Fruit fly (Drosophila melanogaster) whole organism, pupa: ENCODE measurements around the gene CG6271.

Experiments used
- CG10348 ChIP-seq: fragments of 200-800 bp; sonication (Bioruptor generic); IDR thresholded peaks from 2 replicates; pipeline ENCODE4 v1.3.6; 2022; ENCODE audit warnings: missing biosample characterization, missing genetic modification characterization
- CG12605 ChIP-seq: fragments of 200-800 bp; sonication (Bioruptor generic); IDR thresholded peaks from 2 replicates; pipeline ENCODE4 v1.3.6; 2022; ENCODE audit warnings: missing biosample characterization, missing genetic modification characterization
- CG13204 ChIP-seq: fragments of 200-800 bp; sonication (Bioruptor generic); optimal IDR thresholded peaks from 2 replicates; lab custom pipeline; 2018; ENCODE audit warnings: missing biosample characterization, mild to moderate bottlenecking, missing genetic modification characterization, moderate library complexity
- CG14655 ChIP-seq: fragments of 200-800 bp; sonication (Bioruptor generic); optimal IDR thresholded peaks from 3 replicates; lab custom pipeline; 2017; ENCODE audit warnings: mild to moderate bottlenecking, missing biosample characterization, missing genetic modification reagents, missing genetic modification characterization
- CG15710 ChIP-seq: fragments of 200-800 bp; sonication (Bioruptor generic); optimal IDR thresholded peaks from 2 replicates; lab custom pipeline; 2018; ENCODE audit warnings: missing biosample characterization, mild to moderate bottlenecking, missing genetic modification characterization, moderate library complexity
- CG17806 ChIP-seq: fragments of 200-800 bp; sonication (Bioruptor generic); optimal IDR thresholded peaks from 2 replicates; lab custom pipeline; 2018; ENCODE audit warnings: missing biosample characterization, mild to moderate bottlenecking, missing genetic modification characterization, moderate library complexity
- CG32121 ChIP-seq: fragments of 200-800 bp; sonication (Bioruptor generic); IDR thresholded peaks from 2 replicates; pipeline ENCODE4 v1.3.6; 2022; ENCODE audit warnings: missing biosample characterization, missing genetic modification characterization
- CG34367 ChIP-seq: fragments of 200-800 bp; sonication (Bioruptor generic); optimal IDR thresholded peaks from 2 replicates; lab custom pipeline; 2018; ENCODE audit warnings: missing biosample characterization, mild to moderate bottlenecking, missing genetic modification characterization
- CG4496 ChIP-seq: fragments of 200-800 bp; sonication (Bioruptor generic); IDR thresholded peaks from 3 replicates; pipeline ENCODE4 v1.3.6; 2022; ENCODE audit warnings: missing biosample characterization, missing genetic modification characterization
- CG8159 ChIP-seq: fragments of 200-800 bp; sonication (Bioruptor generic); optimal IDR thresholded peaks from 3 replicates; lab custom pipeline; 2018; ENCODE audit warnings: missing biosample characterization, mild to moderate bottlenecking, missing genetic modification characterization, moderate library complexity
- CG8301 ChIP-seq: fragments of 200-800 bp; sonication (Bioruptor generic); optimal IDR thresholded peaks from 2 replicates; lab custom pipeline; 2018; ENCODE audit warnings: missing biosample characterization, mild to moderate bottlenecking, missing genetic modification characterization
- CG9948 ChIP-seq: fragments of 200-800 bp; sonication (Bioruptor generic); optimal IDR thresholded peaks from 2 replicates; lab custom pipeline; 2018; ENCODE audit warnings: missing biosample characterization, mild to moderate bottlenecking, missing genetic modification characterization, moderate library complexity
- D1 ChIP-seq: fragments of 200-800 bp; sonication (Bioruptor generic); optimal IDR thresholded peaks from 2 replicates; lab custom pipeline; 2018; ENCODE audit warnings: missing biosample characterization, mild to moderate bottlenecking, missing genetic modification characterization, moderate library complexity
- EcR ChIP-seq: fragments of 200-800 bp; sonication (Bioruptor generic); optimal IDR thresholded peaks from 3 replicates; lab custom pipeline; 2019; ENCODE audit warnings: missing biosample characterization, missing genetic modification characterization, mild to moderate bottlenecking, moderate library complexity, missing genetic modification reagents
- Ets98B ChIP-seq: fragments of 200-800 bp; sonication (Bioruptor generic); IDR thresholded peaks from 2 replicates; pipeline ENCODE4 v1.3.6; 2022; ENCODE audit warnings: missing biosample characterization, missing genetic modification characterization
- Pif1A ChIP-seq: fragments of 200-800 bp; sonication (Bioruptor generic); optimal IDR thresholded peaks from 3 replicates; lab custom pipeline; 2016; ENCODE audit warnings: missing biosample characterization, missing genetic modification characterization
- Pif1B ChIP-seq: fragments of 200-800 bp; sonication (Bioruptor generic); optimal IDR thresholded peaks from 3 replicates; lab custom pipeline; 2016; ENCODE audit warnings: missing biosample characterization, missing genetic modification characterization
- Snoo ChIP-seq: fragments of 200-800 bp; sonication (Bioruptor generic); optimal IDR thresholded peaks from 3 replicates; lab custom pipeline; 2017; ENCODE audit warnings: missing biosample characterization, mild to moderate bottlenecking, missing genetic modification characterization, inconsistent platforms
- fd96Ca ChIP-seq: fragments of 200-800 bp; sonication (Bioruptor generic); IDR thresholded peaks from 3 replicates; pipeline ENCODE4 v1.3.6; 2022; ENCODE audit warnings: missing biosample characterization, missing genetic modification characterization
- gl ChIP-seq: fragments of 200-800 bp; sonication (Bioruptor generic); optimal IDR thresholded peaks from 2 replicates; lab custom pipeline; 2018; ENCODE audit warnings: missing biosample characterization, mild to moderate bottlenecking, missing genetic modification characterization
- rn ChIP-seq: fragments of 200-800 bp; sonication (Bioruptor generic); IDR thresholded peaks from 2 replicates; pipeline ENCODE4 v1.3.6; 2022; ENCODE audit warnings: missing biosample characterization, missing genetic modification characterization

The CG6271 gene

dm6 chr3R:27033935-27034334, 8.0 kb upstream of the CG6271 start:
- TF ChIP-seq CG14655 (GFP tag; lab: Kevin White, UChicago), result peak; percentile 50
- 0 out of 2 replicates have a peak, but pooled peaks have one; percentile 22 for TF ChIP-seq Ets98B
- TF ChIP-seq CG10348 (GFP tag; lab: Robert Waterston, UW), result no peak
- TF ChIP-seq CG17806 (tag; lab: Kevin White, UChicago), result no peak
- TF ChIP-seq CG9948 (tag; lab: Kevin White, UChicago), result no peak
- no peak for TF ChIP-seq CG15710 (tag; lab: Kevin White, UChicago)
- peak; percentile 55 for TF ChIP-seq CG8301 (tag; lab: Kevin White, UChicago)
- 0 out of 3 replicates have a peak, but pooled peaks have one; percentile 17 for TF ChIP-seq CG4496

DNA sequence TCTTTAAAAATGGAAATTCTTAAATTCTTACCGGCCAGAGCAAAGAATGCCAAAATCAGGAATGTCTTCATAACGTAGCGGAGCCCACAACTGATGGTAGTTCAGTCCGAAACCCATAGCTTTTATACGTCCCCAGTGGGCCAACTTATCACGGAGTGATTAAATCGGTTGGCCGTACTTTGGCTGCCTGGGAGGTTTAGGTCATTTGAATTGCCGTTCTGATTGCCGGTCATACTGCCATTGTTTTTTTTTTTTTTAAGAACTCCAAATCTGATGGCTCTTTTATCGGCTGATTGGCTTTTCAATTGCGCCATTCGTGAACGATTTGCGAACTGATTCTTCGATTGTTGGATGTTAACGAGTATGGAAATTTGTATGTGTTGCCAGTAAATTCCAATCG, 2.8 kb downstream of the CG6271 start, which contains the start of gene CG6277:
Gene CG6277 (minus strand): TSS at position 101 of the 400 bp plus-strand sequence.
- TF ChIP-seq EcR (GFP tag; lab: Kevin White, UChicago), result no peak
- no peak for TF ChIP-seq CG9948 (tag; lab: Kevin White, UChicago)
- no peak for TF ChIP-seq CG8301 (tag; lab: Kevin White, UChicago)
- no peak for TF ChIP-seq CG10348 (GFP tag; lab: Robert Waterston, UW)
- TF ChIP-seq Ets98B, result no peak
- no peak for TF ChIP-seq CG15710 (tag; lab: Kevin White, UChicago)
- no peak for TF ChIP-seq Pif1A (GFP tag; lab: Kevin White, UChicago)
- no peak for TF ChIP-seq D1 (tag; lab: Kevin White, UChicago)
- no peak for TF ChIP-seq fd96Ca (GFP tag; lab: Robert Waterston, UW)
- no peak for TF ChIP-seq CG8159 (tag; lab: Kevin White, UChicago)
- TF ChIP-seq CG12605, result no peak
- TF ChIP-seq Snoo (tag; lab: Kevin White, UChicago), result no peak
- no peak for TF ChIP-seq gl (tag; lab: Kevin White, UChicago)
- no peak for TF ChIP-seq Pif1B (GFP tag; lab: Kevin White, UChicago)
- no peak for TF ChIP-seq CG14655 (GFP tag; lab: Kevin White, UChicago)

dm6 chr3R:27021278-27021677, 4.6 kb downstream of the CG6271 start, which contains the start of gene CG6283:
CG6283 (minus strand) TSS chr3R:27021378.
- TF ChIP-seq CG34367 (tag; lab: Kevin White, UChicago) (no peak), CG9948 (tag; lab: Kevin White, UChicago) (no peak), rn (no peak), CG15710 (tag; lab: Kevin White, UChicago) (no peak), D1 (tag; lab: Kevin White, UChicago) (no peak), Ets98B (no peak), CG4496 (no peak), CG32121 (no peak), EcR (GFP tag; lab: Kevin White, UChicago) (no peak), CG8159 (tag; lab: Kevin White, UChicago) (no peak), CG10348 (GFP tag; lab: Robert Waterston, UW) (no peak), Pif1A (GFP tag; lab: Kevin White, UChicago) (no peak), CG8301 (tag; lab: Kevin White, UChicago) (no peak), CG14655 (GFP tag; lab: Kevin White, UChicago) (no peak), CG17806 (tag; lab: Kevin White, UChicago) (no peak), gl (tag; lab: Kevin White, UChicago) (no peak), fd96Ca (GFP tag; lab: Robert Waterston, UW) (no peak)

DNA sequence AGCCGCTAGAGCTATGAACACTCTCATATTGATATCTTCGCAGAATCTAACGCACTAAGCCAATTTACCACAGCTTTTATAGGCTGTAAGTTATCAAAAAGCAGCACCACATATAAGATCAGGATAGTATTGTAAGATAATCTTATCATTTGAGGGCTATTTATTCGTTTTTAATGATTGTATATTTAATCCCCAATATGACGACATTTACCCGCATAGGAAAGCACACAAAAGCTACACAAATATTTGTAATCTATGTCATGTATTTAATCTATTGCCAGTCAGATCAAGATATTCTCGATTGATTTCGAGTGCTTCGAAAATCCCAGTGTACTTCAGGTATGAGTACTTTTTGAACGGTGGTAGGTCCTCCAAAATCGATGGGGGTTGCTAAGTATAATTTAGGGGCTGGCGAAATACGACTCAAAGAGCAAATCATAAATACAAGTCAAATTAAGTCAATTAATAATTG, 6.2 kb downstream of the CG6271 start, which contains the start of gene CG17191:
Gene CG17191 (minus strand): TSS at position 51 of the 472 bp plus-strand sequence.
- TF ChIP-seq CG34367 (tag; lab: Kevin White, UChicago) (no peak), fd96Ca (GFP tag; lab: Robert Waterston, UW) (no peak), CG17806 (tag; lab: Kevin White, UChicago) (no peak), rn (no peak), CG9948 (tag; lab: Kevin White, UChicago) (no peak), CG13204 (no peak), CG12605 (no peak), CG8159 (tag; lab: Kevin White, UChicago) (no peak), gl (tag; lab: Kevin White, UChicago) (no peak)

dm6 chr3R:27018187-27018586, 7.7 kb downstream of the CG6271 start, which contains the start of gene CG17192:
CG17192 (minus strand) TSS chr3R:27018287.
- no peak for TF ChIP-seq CG17806 (tag; lab: Kevin White, UChicago)
- TF ChIP-seq Pif1A (GFP tag; lab: Kevin White, UChicago), result no peak
- no peak for TF ChIP-seq CG12605
- TF ChIP-seq CG9948 (tag; lab: Kevin White, UChicago), result no peak

DNA sequence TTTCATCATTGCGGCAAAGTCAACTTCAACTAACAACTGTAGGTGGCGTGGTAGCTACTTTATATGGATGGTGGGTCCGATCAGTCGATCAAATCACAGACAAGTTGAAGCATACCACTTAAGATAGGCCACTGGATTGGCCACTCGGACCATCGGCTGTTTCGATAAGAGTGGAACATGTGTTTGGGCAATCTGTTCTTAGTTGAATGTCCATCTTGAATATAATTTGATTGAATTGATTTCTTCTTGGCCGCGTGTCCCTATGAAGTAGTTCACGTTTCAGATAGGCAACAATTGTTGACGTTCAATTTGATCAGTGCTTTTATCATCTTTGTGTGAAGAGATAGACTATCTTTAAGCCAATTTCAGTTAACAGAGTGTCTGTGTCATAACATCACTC, 18.9 kb downstream of the CG6271 start, which contains the start of gene CG6295:
Gene CG6295 (minus strand): TSS at position 34 of the 400 bp plus-strand sequence.
- TF ChIP-seq Pif1A (GFP tag; lab: Kevin White, UChicago), result no peak
- TF ChIP-seq CG4496, result no peak
- TF ChIP-seq CG14655 (GFP tag; lab: Kevin White, UChicago), result no peak
- TF ChIP-seq CG15710 (tag; lab: Kevin White, UChicago), result no peak
- TF ChIP-seq Pif1B (GFP tag; lab: Kevin White, UChicago), result no peak
- TF ChIP-seq CG8159 (tag; lab: Kevin White, UChicago), result no peak
- no peak for TF ChIP-seq CG34367 (tag; lab: Kevin White, UChicago)
- TF ChIP-seq CG13204, result no peak
- no peak for TF ChIP-seq CG17806 (tag; lab: Kevin White, UChicago)
- TF ChIP-seq fd96Ca (GFP tag; lab: Robert Waterston, UW), result no peak
- no peak for TF ChIP-seq gl (tag; lab: Kevin White, UChicago)
- no peak for TF ChIP-seq CG10348 (GFP tag; lab: Robert Waterston, UW)
- TF ChIP-seq rn, result no peak
- no peak for TF ChIP-seq CG8301 (tag; lab: Kevin White, UChicago)
- no peak for TF ChIP-seq EcR (GFP tag; lab: Kevin White, UChicago)
- no peak for TF ChIP-seq CG9948 (tag; lab: Kevin White, UChicago)
- TF ChIP-seq CG32121, result no peak
- TF ChIP-seq Snoo (tag; lab: Kevin White, UChicago), result no peak
